Worm (Caenorhabditis elegans): ENCODE results near the gene H05C05.1.

Gene H05C05.1

ce11 chrIII:2918655-2919054, 28.3 kb upstream of the H05C05.1 start:
- TF ChIP-seq Y53G8AR.9 (GFP tag; conservative IDR thresholded peaks at IDR 0.05) (no peak), attf-3 (GFP tag; conservative IDR thresholded peaks at IDR 0.05) (no peak), F57A8.1 (GFP tag; optimal IDR thresholded peaks at IDR 0.05) (no peak), athp-1 (tag; optimal IDR thresholded peaks at IDR 0.05) (no peak), nfyb-1 (GFP tag; IDR thresholded peaks at IDR 0.05) (no peak)

- TF ChIP-seq tbx-9 (tag; optimal IDR thresholded peaks at IDR 0.05; ENCODE audit: borderline replicate concordance), result no peak
- TF ChIP-seq hsf-1 (GFP tag; IDR thresholded peaks at IDR 0.05), result no peak
- TF ChIP-seq efl-1 (GFP tag; optimal IDR thresholded peaks at IDR 0.05), result no peak
- no peak for TF ChIP-seq bed-1 (GFP tag; IDR thresholded peaks at IDR 0.05)
- peak; percentile 25; the same call in 1 of the 2 replicates for TF ChIP-seq zfh-2 (GFP tag; conservative IDR thresholded peaks at IDR 0.05)
- TF ChIP-seq hmg-1.2 (GFP tag; IDR thresholded peaks at IDR 0.05), result peak; percentile 73
- no peak for TF ChIP-seq bed-2 (GFP tag; IDR thresholded peaks at IDR 0.05)
- no peak for TF ChIP-seq unc-130 (GFP tag; optimal IDR thresholded peaks at IDR 0.05)
Measured at ce11 chrIII:2920281-2920680, 26.6 kb upstream of the H05C05.1 start.

ce11 chrIII:2920866-2921265, 26.1 kb upstream of the H05C05.1 start:
- TF ChIP-seq hmg-1.2 (GFP tag; IDR thresholded peaks at IDR 0.05), result peak; percentile 23; the same call in 1 of the 2 replicates
- TF ChIP-seq pha-4 (tag; optimal IDR thresholded peaks at IDR 0.05), result no peak

- TF ChIP-seq F55B11.4 (tag; optimal IDR thresholded peaks at IDR 0.05; ENCODE audit: borderline replicate concordance, insufficient read depth), result no peak
- no peak for TF ChIP-seq lir-1 (GFP tag; conservative IDR thresholded peaks at IDR 0.05)
- no peak for TF ChIP-seq F23B12.7 (tag; optimal IDR thresholded peaks at IDR 0.05; ENCODE audit: insufficient read depth)
- TF ChIP-seq ceh-100 (GFP tag; IDR thresholded peaks at IDR 0.05), result no peak
- TF ChIP-seq let-607 (tag; optimal IDR thresholded peaks at IDR 0.05), result no peak
- no peak for TF ChIP-seq mxl-1 (tag; optimal IDR thresholded peaks at IDR 0.05)
- TF ChIP-seq K11D2.4 (GFP tag; IDR thresholded peaks at IDR 0.05), result no peak
- no peak for TF ChIP-seq ekl-4 (GFP tag; IDR thresholded peaks at IDR 0.05)
- TF ChIP-seq ZK185.1 (tag; optimal IDR thresholded peaks at IDR 0.05; ENCODE audit: poor library complexity, severe bottlenecking), result no peak
- TF ChIP-seq B0336.3 (GFP tag; IDR thresholded peaks at IDR 0.05), result no peak
- no peak for TF ChIP-seq dox-1 (GFP tag; IDR thresholded peaks at IDR 0.05)
- TF ChIP-seq xnd-1 (tag; optimal IDR thresholded peaks at IDR 0.05), result no peak
- no peak for TF ChIP-seq F49E8.2 (tag; optimal IDR thresholded peaks at IDR 0.05; ENCODE audit: insufficient read depth)
- no peak for TF ChIP-seq unc-130 (GFP tag; optimal IDR thresholded peaks at IDR 0.05)
- no peak for TF ChIP-seq mel-28 (tag; optimal IDR thresholded peaks at IDR 0.05; ENCODE audit: borderline replicate concordance)
- no peak for TF ChIP-seq ztf-26 (tag; optimal IDR thresholded peaks at IDR 0.05)
- no peak for TF ChIP-seq tbx-9 (tag; optimal IDR thresholded peaks at IDR 0.05; ENCODE audit: borderline replicate concordance)
- TF ChIP-seq F33H1.4 (GFP tag; IDR thresholded peaks at IDR 0.05), result no peak
- no peak for TF ChIP-seq madf-3 (GFP tag; IDR thresholded peaks at IDR 0.05)
- TF ChIP-seq B0035.1 (tag; optimal IDR thresholded peaks at IDR 0.05), result no peak
Measured at ce11 chrIII:2923012-2923411, 23.9 kb upstream of the H05C05.1 start, which contains the start of gene R10F2.4. TSS of gene R10F2.4 (minus strand) at chrIII:2923112.

- TF ChIP-seq hlh-12 (tag; optimal IDR thresholded peaks at IDR 0.05) (no peak), chd-7 (tag; optimal IDR thresholded peaks at IDR 0.05) (no peak), lsy-27 (tag; optimal IDR thresholded peaks at IDR 0.05; ENCODE audit: borderline replicate concordance, insufficient read depth) (no peak), ztf-6 (GFP tag; IDR thresholded peaks at IDR 0.05) (no peak), F23B12.7 (tag; optimal IDR thresholded peaks at IDR 0.05; ENCODE audit: insufficient read depth) (no peak), sptf-2 (GFP tag; optimal IDR thresholded peaks at IDR 0.05) (no peak), hrde-1 (tag; optimal IDR thresholded peaks at IDR 0.05; ENCODE audit: borderline replicate concordance) (no peak)
Measured at ce11 chrIII:2924658-2925057, 22.3 kb upstream of the H05C05.1 start, which contains the start of gene R10F2.5. TSS of gene R10F2.5 (minus strand) at chrIII:2924758.

All from whole organism, young adult.